Worm (Caenorhabditis elegans) whole organism, dauer: Measurements from ENCODE around the gene R06F6.8.

Source experiments
- unc-62 ChIP-seq: sonication (generic microtip); optimal IDR thresholded peaks from 2 replicates; lab custom pipeline; 2017; ENCODE audit warnings: missing biosample characterization, missing genetic modification reagents, missing genetic modification characterization

R06F6.8 gene

ce11 chrII:10838550-10838949 lies 18.8 kb upstream of the R06F6.8 start:
- no peak for TF ChIP-seq unc-62 (GFP tag; lab: Kevin White, UChicago)

ce11 chrII:10834717-10835116 lies 14.9 kb upstream of the R06F6.8 start:
- TF ChIP-seq unc-62 (GFP tag; lab: Kevin White, UChicago) = no peak

ce11 chrII:10829572-10829971 lies 9.8 kb upstream of the R06F6.8 start:
- TF ChIP-seq unc-62 (GFP tag; lab: Kevin White, UChicago) = no peak

ce11 chrII:10829081-10829480 lies 9.3 kb upstream of the R06F6.8 start, which contains the start of gene VM106R.1:
Gene VM106R.1 (minus strand): TSS chrII:10829181.
- no peak for TF ChIP-seq unc-62 (GFP tag; lab: Kevin White, UChicago)

ce11 chrII:10824046-10824445 lies 4.3 kb upstream of the R06F6.8 start, which contains the start of the genes R06F6.12 and mix-1:
Gene R06F6.12 (minus strand): TSS chrII:10824081.
Gene mix-1 (plus strand): TSS chrII:10824246.
- TF ChIP-seq unc-62 (GFP tag; lab: Kevin White, UChicago) = no peak

- no peak for TF ChIP-seq unc-62 (GFP tag; lab: Kevin White, UChicago)
Measured at ce11 chrII:10820679-10821078, 901 bp upstream of the R06F6.8 start, which contains the start of gene ech-4. Gene ech-4 (plus strand): TSS chrII:10821031.

ce11 chrII:10810690-10811089 lies 9.1 kb downstream of the R06F6.8 start, which contains the start of gene msrp-7:
Gene msrp-7 (plus strand): TSS chrII:10810990.
- no peak for TF ChIP-seq unc-62 (GFP tag; lab: Kevin White, UChicago)

ce11 chrII:10808708-10809343 lies 11.0 kb downstream of the R06F6.8 start, which contains the start of gene R06F6.14:
Gene R06F6.14 (plus strand): TSS chrII:10809293.
- TF ChIP-seq unc-62 (GFP tag; lab: Kevin White, UChicago) = no peak

ce11 chrII:10805437-10805836 lies 14.3 kb downstream of the R06F6.8 start, which contains the start of gene ceh-62:
Gene ceh-62 (plus strand): TSS chrII:10805737.
- no peak for TF ChIP-seq unc-62 (GFP tag; lab: Kevin White, UChicago)

- TF ChIP-seq unc-62 (GFP tag; lab: Kevin White, UChicago) = no peak
Measured at ce11 chrII:10804907-10805306, 14.9 kb downstream of the R06F6.8 start.

ce11 chrII:10804442-10804841 lies 15.3 kb downstream of the R06F6.8 start:
- TF ChIP-seq unc-62 (GFP tag; lab: Kevin White, UChicago) = no peak

ce11 chrII:10800209-10800608 lies 19.6 kb downstream of the R06F6.8 start:
- TF ChIP-seq unc-62 (GFP tag; lab: Kevin White, UChicago) = no peak

ce11 chrII:10798429-10798893 lies 21.3 kb downstream of the R06F6.8 start, which contains the start of gene npp-19:
Gene npp-19 (minus strand): TSS chrII:10798479.
- no peak for TF ChIP-seq unc-62 (GFP tag; lab: Kevin White, UChicago)

ce11 chrII:10796194-10796593 lies 23.6 kb downstream of the R06F6.8 start, which contains the start of gene set-14:
Gene set-14 (minus strand): TSS chrII:10796294.
- no peak for TF ChIP-seq unc-62 (GFP tag; lab: Kevin White, UChicago)

- no peak for TF ChIP-seq unc-62 (GFP tag; lab: Kevin White, UChicago)
Measured at ce11 chrII:10793393-10793792, 26.4 kb downstream of the R06F6.8 start, which contains the start of gene vps-11. Gene vps-11 (minus strand): TSS chrII:10793493.

- TF ChIP-seq unc-62 (GFP tag; lab: Kevin White, UChicago) = no peak
Measured at ce11 chrII:10792611-10793010, 27.2 kb downstream of the R06F6.8 start.

ce11 chrII:10787240-10787639 lies 32.5 kb downstream of the R06F6.8 start, which contains the start of gene tag-209:
Gene tag-209 (plus strand): TSS chrII:10787312.
- no peak for TF ChIP-seq unc-62 (GFP tag; lab: Kevin White, UChicago)
